Fruit fly (Drosophila melanogaster) whole organism, embryonic: ENCODE data around the gene HtrA2.

Experiments
- Atf6 ChIP-seq: fragments of 200-800 bp; sonication (Bioruptor generic); IDR thresholded peaks from 2 replicates; pipeline ENCODE4 v1.3.6; 2022; ENCODE audit warnings: missing biosample characterization, missing genetic modification characterization
- Awh ChIP-seq: fragments of 200-800 bp; sonication (Bioruptor generic); IDR thresholded peaks from 2 replicates; pipeline ENCODE4, ENCODE4 v1.3.6; 2022; ENCODE audit warnings: missing biosample characterization, missing genetic modification characterization
- CG12104 ChIP-seq: fragments of 200-800 bp; sonication (Bioruptor generic); optimal IDR thresholded peaks from 3 replicates; lab custom pipeline; 2016; ENCODE audit warnings: missing biosample characterization, missing genetic modification characterization
- CG13123 ChIP-seq: fragments of 200-800 bp; sonication (Bioruptor generic); optimal IDR thresholded peaks from 2 replicates; lab custom pipeline; 2016; ENCODE audit warnings: missing biosample characterization, missing genetic modification characterization
- CG14441 ChIP-seq: fragments of 200-800 bp; sonication (Bioruptor generic); IDR thresholded peaks from 2 replicates; pipeline ENCODE4 v1.3.6; 2022; ENCODE audit warnings: missing biosample characterization, missing genetic modification characterization
- CG14710 ChIP-seq: fragments of 200-800 bp; sonication (Bioruptor generic); optimal IDR thresholded peaks from 3 replicates; lab custom pipeline; 2019; ENCODE audit warnings: missing biosample characterization, mild to moderate bottlenecking, missing genetic modification characterization, moderate library complexity
- CG2199 ChIP-seq: fragments of 200-800 bp; sonication (Bioruptor generic); IDR thresholded peaks from 3 replicates; pipeline ENCODE4 v1.3.6; 2022; ENCODE audit warnings: missing biosample characterization, missing genetic modification characterization
- CG3281 ChIP-seq: fragments of 200-800 bp; sonication (Bioruptor generic); optimal IDR thresholded peaks from 3 replicates; lab custom pipeline; 2017; ENCODE audit warnings: missing biosample characterization, mild to moderate bottlenecking, missing genetic modification characterization
- CG33557 ChIP-seq: fragments of 200-800 bp; sonication (Bioruptor generic); optimal IDR thresholded peaks from 2 replicates; lab custom pipeline; 2019; ENCODE audit warnings: missing biosample characterization, mild to moderate bottlenecking, missing genetic modification characterization, moderate library complexity
- CG3847 ChIP-seq: fragments of 200-800 bp; sonication (Bioruptor generic); IDR thresholded peaks from 2 replicates; pipeline ENCODE4 v1.3.6; 2022; ENCODE audit warnings: missing biosample characterization, missing genetic modification characterization
- CG7745 ChIP-seq: fragments of 200-800 bp; sonication (Bioruptor generic); optimal IDR thresholded peaks from 2 replicates; lab custom pipeline; 2018; ENCODE audit warnings: missing biosample characterization, mild to moderate bottlenecking, missing genetic modification characterization, moderate library complexity
- CG8290 ChIP-seq, 3 experiments: fragments of 200-800 bp; sonication (Bioruptor generic); optimal IDR thresholded peaks; 2 replicates each; lab custom pipeline; 2016 to 2019; ENCODE audit warnings: missing biosample characterization in 3 of 3, missing genetic modification characterization in 3 of 3, mild to moderate bottlenecking in 2 of 3, moderate library complexity in 1 of 3
- CTCF ChIP-seq: fragments of 200-800 bp; sonication (Bioruptor generic); optimal IDR thresholded peaks from 2 replicates; lab custom pipeline; 2017; ENCODE audit warnings: missing biosample characterization, mild to moderate bottlenecking, missing genetic modification characterization, moderate library complexity
- D19A ChIP-seq: fragments of 200-800 bp; optimal IDR thresholded peaks from 3 replicates; lab custom pipeline; 2019; ENCODE audit warnings: missing biosample characterization, mild to moderate bottlenecking, missing genetic modification characterization, moderate library complexity
- Dad ChIP-seq: fragments of 200-800 bp; sonication (Bioruptor generic); optimal IDR thresholded peaks from 3 replicates; lab custom pipeline; 2016; ENCODE audit warnings: missing biosample characterization, missing genetic modification characterization
- Dip3 ChIP-seq: fragments of 200-800 bp; sonication (Bioruptor generic); optimal IDR thresholded peaks from 3 replicates; lab custom pipeline; 2016; ENCODE audit warnings: missing biosample characterization, missing genetic modification characterization
- Dp ChIP-seq: fragments of 200-800 bp; sonication (Bioruptor generic); optimal IDR thresholded peaks from 2 replicates; lab custom pipeline; 2018; ENCODE audit warnings: missing biosample characterization, mild to moderate bottlenecking, missing genetic modification characterization, moderate library complexity
- ERR ChIP-seq: fragments of 200-800 bp; sonication (Bioruptor generic); optimal IDR thresholded peaks from 2 replicates; lab custom pipeline; 2016; ENCODE audit warnings: missing biosample characterization, missing genetic modification characterization
- Ets97D ChIP-seq: fragments of 200-800 bp; sonication (Bioruptor generic); optimal IDR thresholded peaks from 3 replicates; lab custom pipeline; 2016; ENCODE audit warnings: missing biosample characterization, missing genetic modification characterization
- Gsc ChIP-seq: fragments of 200-800 bp; sonication (Bioruptor generic); IDR thresholded peaks from 2 replicates; pipeline ENCODE4 v1.3.6; 2022; ENCODE audit warnings: missing biosample characterization, missing genetic modification characterization
- Jarid2 ChIP-seq: fragments of 200-800 bp; sonication (Bioruptor generic); optimal IDR thresholded peaks from 3 replicates; lab custom pipeline; 2017; ENCODE audit warnings: mild to moderate bottlenecking, missing biosample characterization, missing genetic modification reagents, missing genetic modification characterization
- Mes4 ChIP-seq: fragments of 200-800 bp; sonication (Bioruptor generic); optimal IDR thresholded peaks from 2 replicates; lab custom pipeline; 2016; ENCODE audit warnings: missing biosample characterization, missing genetic modification characterization
- Nf-YA ChIP-seq: fragments of 200-800 bp; sonication (Bioruptor generic); IDR thresholded peaks from 2 replicates; pipeline ENCODE4 v1.3.6; 2022; ENCODE audit warnings: missing biosample characterization, missing genetic modification characterization
- PHDP ChIP-seq: fragments of 200-800 bp; sonication (Bioruptor generic); optimal IDR thresholded peaks from 3 replicates; lab custom pipeline; 2018; ENCODE audit warnings: missing biosample characterization, mild to moderate bottlenecking, missing genetic modification characterization, moderate library complexity
- Rx ChIP-seq: fragments of 200-800 bp; sonication (Bioruptor generic); IDR thresholded peaks from 2 replicates; pipeline ENCODE4 v1.3.6; 2022; ENCODE audit warnings: missing biosample characterization, missing genetic modification characterization
- Taf1 ChIP-seq: fragments of 200-800 bp; sonication (Bioruptor generic); IDR thresholded peaks from 2 replicates; pipeline ENCODE4 v1.3.6; 2022; ENCODE audit warnings: missing biosample characterization, missing genetic modification characterization
- al ChIP-seq: fragments of 200-800 bp; sonication (Bioruptor generic); IDR thresholded peaks from 2 replicates; pipeline ENCODE4 v1.3.6; 2022; ENCODE audit warnings: missing biosample characterization, missing genetic modification characterization
- ap ChIP-seq: fragments of 200-800 bp; sonication (Bioruptor generic); IDR thresholded peaks from 2 replicates; pipeline ENCODE4 v1.3.6; 2022; ENCODE audit warnings: missing biosample characterization, missing genetic modification characterization
- ato ChIP-seq: fragments of 200-800 bp; sonication (Bioruptor generic); IDR thresholded peaks from 2 replicates; pipeline ENCODE4 v1.3.6; 2022; ENCODE audit warnings: missing biosample characterization, missing genetic modification characterization; ENCODE audit not compliant: partially characterized antibody
- cato ChIP-seq: fragments of 200-800 bp; sonication (Bioruptor generic); optimal IDR thresholded peaks from 2 replicates; lab custom pipeline; 2016; ENCODE audit warnings: missing biosample characterization, missing genetic modification characterization, borderline replicate concordance
- chif ChIP-seq, 2 experiments: fragments of 200-800 bp; sonication (Bioruptor generic); optimal IDR thresholded peaks; 3 replicates each; lab custom pipeline; 2016; ENCODE audit warnings: missing biosample characterization in 2 of 2, missing genetic modification characterization in 2 of 2
- ci ChIP-seq: fragments of 200-800 bp; sonication (Bioruptor generic); IDR thresholded peaks from 3 replicates; pipeline ENCODE4 v1.3.6; 2022; ENCODE audit warnings: missing biosample characterization, missing genetic modification characterization
- corto ChIP-seq: fragments of 200-800 bp; sonication (Bioruptor generic); optimal IDR thresholded peaks from 2 replicates; lab custom pipeline; 2016; ENCODE audit warnings: missing biosample characterization, mild to moderate bottlenecking, missing genetic modification characterization, moderate library complexity
- cwo ChIP-seq: fragments of 200-800 bp; sonication (Bioruptor generic); optimal IDR thresholded peaks from 3 replicates; lab custom pipeline; 2017; ENCODE audit warnings: missing biosample characterization, missing genetic modification characterization, mild to moderate bottlenecking, moderate library complexity, missing genetic modification reagents
- dimm ChIP-seq: fragments of 200-800 bp; sonication (Bioruptor generic); IDR thresholded peaks from 2 replicates; pipeline ENCODE4 v1.3.6; 2022; ENCODE audit warnings: missing biosample characterization, missing genetic modification characterization
- emc ChIP-seq: fragments of 200-800 bp; sonication (Bioruptor generic); optimal IDR thresholded peaks from 2 replicates; lab custom pipeline; 2016; ENCODE audit warnings: missing biosample characterization, missing genetic modification characterization
- en ChIP-seq: fragments of 200-800 bp; sonication (Bioruptor generic); optimal IDR thresholded peaks from 2 replicates; lab custom pipeline; 2016; ENCODE audit warnings: missing biosample characterization, missing genetic modification characterization
- esg ChIP-seq: fragments of 200-800 bp; sonication (Bioruptor generic); conservative IDR thresholded peaks from 2 replicates; pipeline ENCODE4 v1.3.6; 2022; ENCODE audit warnings: missing biosample characterization, missing genetic modification characterization
- gsb-n ChIP-seq: fragments of 200-800 bp; sonication (Bioruptor generic); optimal IDR thresholded peaks from 3 replicates; lab custom pipeline; 2018; ENCODE audit warnings: missing biosample characterization, mild to moderate bottlenecking, missing genetic modification characterization
- jing ChIP-seq: fragments of 200-800 bp; sonication (Bioruptor generic); optimal IDR thresholded peaks from 2 replicates; lab custom pipeline; 2018; ENCODE audit warnings: missing biosample characterization, mild to moderate bottlenecking, missing genetic modification characterization
- lilli ChIP-seq: fragments of 200-800 bp; sonication (Bioruptor generic); optimal IDR thresholded peaks from 3 replicates; lab custom pipeline; 2016; ENCODE audit warnings: missing biosample characterization, missing genetic modification characterization
- lov ChIP-seq, 2 experiments: fragments of 200-800 bp in 1 of 2; fragments of >200 bp in 1 of 2; sonication (Bioruptor generic) in 1 of 2; IDR thresholded peaks in 1 of 2; optimal IDR thresholded peaks in 1 of 2; 2 replicates in 1 of 2; 3 replicates in 1 of 2; pipeline versions ENCODE4 v1.3.6 to Lab custom; 2017 to 2022; ENCODE audit warnings: missing biosample characterization in 1 of 2, missing genetic modification characterization in 1 of 2
- mirr ChIP-seq: fragments of 200-800 bp; sonication (Bioruptor generic); optimal IDR thresholded peaks from 3 replicates; lab custom pipeline; 2018; ENCODE audit warnings: missing biosample characterization, mild to moderate bottlenecking, missing genetic modification characterization
- odd ChIP-seq: fragments of 200-800 bp; sonication (Bioruptor generic); optimal IDR thresholded peaks from 2 replicates; lab custom pipeline; 2017; ENCODE audit warnings: missing biosample characterization, mild to moderate bottlenecking, missing genetic modification characterization
- rib ChIP-seq: fragments of 200-800 bp; sonication (Bioruptor generic); IDR thresholded peaks from 2 replicates; pipeline ENCODE4 v1.3.6; 2022; ENCODE audit warnings: missing biosample characterization, missing genetic modification characterization
- sd ChIP-seq: fragments of 200-800 bp; sonication (Bioruptor generic); optimal IDR thresholded peaks from 3 replicates; lab custom pipeline; 2018; ENCODE audit warnings: missing biosample characterization, mild to moderate bottlenecking, missing genetic modification characterization, moderate library complexity
- ssp ChIP-seq: fragments of 200-800 bp; sonication (Bioruptor generic); IDR thresholded peaks from 2 replicates; pipeline ENCODE4 v1.3.6; 2022; ENCODE audit warnings: missing biosample characterization, missing genetic modification characterization
- zfh1 ChIP-seq: fragments of 200-800 bp; sonication (Bioruptor generic); IDR thresholded peaks from 3 replicates; pipeline ENCODE4 v1.3.6; 2022; ENCODE audit warnings: missing biosample characterization, missing genetic modification characterization
- zfh2 ChIP-seq: fragments of 200-800 bp; sonication (Bioruptor generic); optimal IDR thresholded peaks from 2 replicates; lab custom pipeline; 2016; ENCODE audit warnings: missing biosample characterization, missing genetic modification characterization

The HtrA2 gene

DNA sequence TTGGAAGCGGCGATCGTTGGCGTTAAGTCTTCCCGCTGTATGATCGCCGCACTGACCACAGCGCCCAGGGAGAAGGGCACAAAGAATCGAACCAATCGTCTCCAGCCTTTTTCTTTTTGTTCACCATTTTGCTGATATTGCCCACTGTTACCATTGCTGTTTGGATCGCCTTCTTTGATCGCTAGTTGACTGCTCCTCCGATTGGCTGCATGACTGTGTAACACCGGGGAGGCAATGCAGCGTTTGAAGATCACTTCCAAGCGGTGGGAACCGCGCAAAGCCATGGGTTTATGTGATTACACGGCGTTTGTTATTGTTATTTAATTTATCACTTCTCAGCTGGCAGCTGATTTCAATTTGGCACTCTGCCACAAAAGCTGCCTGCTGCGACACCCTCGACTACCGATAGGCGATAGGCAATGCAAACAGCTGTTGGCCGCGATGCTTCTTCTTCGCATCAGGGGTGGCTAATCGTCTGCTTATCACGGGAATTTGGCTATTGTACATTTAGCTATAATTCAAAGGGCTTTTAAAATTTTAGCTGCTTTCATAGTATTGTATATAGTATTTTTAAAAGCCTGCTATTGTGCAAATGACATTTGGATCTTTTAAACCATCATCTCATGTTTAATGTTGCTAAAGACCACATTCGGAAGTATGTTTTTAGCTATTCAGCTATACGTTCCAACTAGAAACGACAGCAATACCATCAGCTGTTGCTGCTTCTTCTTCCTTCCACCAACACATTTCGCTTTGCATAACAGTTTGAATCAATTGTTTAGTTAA lies at the start of gene HtrA2, which contains the start of gene mRpL11 (continued):
- no peak for TF ChIP-seq CG12104 (GFP tag; lab: Kevin White, UChicago)
- TF ChIP-seq zfh1 (GFP tag; lab: Robert Waterston, UW), result peak; percentile 54; the same call in 1 of the 3 replicates
- no peak for TF ChIP-seq Rx (GFP tag; lab: Robert Waterston, UW)
- TF ChIP-seq Mes4 (GFP tag; lab: Kevin White, UChicago), result peak; percentile 62
- TF ChIP-seq Dad (GFP tag; lab: Kevin White, UChicago), result peak; percentile 47
- peak; percentile 84 for TF ChIP-seq sd (tag; lab: Kevin White, UChicago)
- TF ChIP-seq Awh (GFP tag; lab: Robert Waterston, UW), result no peak
- TF ChIP-seq jing, result no peak
- TF ChIP-seq CG3847, result peak; percentile 76
- TF ChIP-seq CG3281 (GFP tag; lab: Kevin White, UChicago), result peak; percentile 59
- no peak for TF ChIP-seq odd (GFP tag; lab: Kevin White, UChicago)
- TF ChIP-seq Gsc (GFP tag; lab: Robert Waterston, UW), result no peak
- TF ChIP-seq Jarid2 (GFP tag; lab: Kevin White, UChicago), result no peak
- no peak for TF ChIP-seq rib (GFP tag; lab: Robert Waterston, UW)
- TF ChIP-seq emc, result no peak
- no peak for TF ChIP-seq cato
- peak; percentile 74 for TF ChIP-seq CG14710
- no peak; the same call in 2 of the 3 replicates for TF ChIP-seq ci (GFP tag; lab: Robert Waterston, UW)
- no peak for TF ChIP-seq lov (optimal IDR thresholded peaks at IDR 0.05; lab: Kevin White, UChicago)
- no peak for TF ChIP-seq lov (GFP tag; IDR thresholded peaks at IDR 0.05; lab: Robert Waterston, UW)
- TF ChIP-seq D19A, result no peak
- TF ChIP-seq CG13123, result peak; percentile 9
- peak; percentile 22; the same call in 1 of the 2 replicates for TF ChIP-seq Taf1 (GFP tag; lab: Robert Waterston, UW)
- TF ChIP-seq al, result peak; percentile 40; the same call in 1 of the 2 replicates
- peak; percentile 41 for TF ChIP-seq Dip3 (GFP tag; lab: Kevin White, UChicago)
- peak; percentile 51 for TF ChIP-seq CG8290 (GFP tag; optimal IDR thresholded peaks at IDR 0.05; lab: Kevin White, UChicago)
- peak in 1 of 2 experiments; percentile 73 for TF ChIP-seq CG8290 (tag; optimal IDR thresholded peaks at IDR 0.05; lab: Kevin White, UChicago)
- TF ChIP-seq mirr (GFP tag; lab: Kevin White, UChicago), result peak; percentile 28
- peak; percentile 5 for TF ChIP-seq ERR (GFP tag; lab: Kevin White, UChicago)
- TF ChIP-seq ap (GFP tag; lab: Robert Waterston, UW), result no peak
- TF ChIP-seq chif (GFP tag; optimal IDR thresholded peaks at IDR 0.05; lab: Kevin White, UChicago), result peak; percentile 39 to 60
- no peak for TF ChIP-seq en (GFP tag; lab: Kevin White, UChicago)
- 0 out of 3 replicates have a peak, but pooled peaks have one; percentile 32 for TF ChIP-seq CG2199 (GFP tag; lab: Robert Waterston, UW)
- no peak for TF ChIP-seq corto (GFP tag; lab: Kevin White, UChicago)
- TF ChIP-seq PHDP, result peak; percentile 56
- TF ChIP-seq Ets97D (GFP tag; lab: Kevin White, UChicago), result peak; percentile 73
- no peak for TF ChIP-seq cwo (GFP tag; lab: Kevin White, UChicago)
- no peak for TF ChIP-seq dimm (GFP tag; lab: Robert Waterston, UW)
- TF ChIP-seq Dp (GFP tag; lab: Kevin White, UChicago), result peak; percentile 57
- no peak for TF ChIP-seq CG7745 (tag; lab: Kevin White, UChicago)
- TF ChIP-seq lilli (GFP tag; lab: Kevin White, UChicago), result peak; percentile 73
- TF ChIP-seq zfh2 (GFP tag; lab: Kevin White, UChicago), result peak; percentile 78
- TF ChIP-seq ssp (GFP tag; lab: Robert Waterston, UW), result peak; percentile 51; the same call in 1 of the 2 replicates
- TF ChIP-seq gsb-n, result peak; percentile 70
- no peak for TF ChIP-seq Nf-YA (GFP tag; lab: Robert Waterston, UW)
- peak; percentile 61 for TF ChIP-seq CG33557 (GFP tag; lab: Kevin White, UChicago)
- TF ChIP-seq esg (GFP tag; lab: Robert Waterston, UW), result no peak
- TF ChIP-seq CTCF, result no peak
- no peak for TF ChIP-seq Atf6
- TF ChIP-seq CG14441 (GFP tag; lab: Robert Waterston, UW), result peak; percentile 40; the same call in 1 of the 2 replicates
- 0 out of 2 replicates have a peak, but pooled peaks have one; percentile 12 for TF ChIP-seq ato
